Worm (Caenorhabditis elegans): Measurements from ENCODE around the gene Y97E10AR.1.
A peak's percentile ranks its signal among the peaks of the same experiment; 100 is the strongest.

DNA sequence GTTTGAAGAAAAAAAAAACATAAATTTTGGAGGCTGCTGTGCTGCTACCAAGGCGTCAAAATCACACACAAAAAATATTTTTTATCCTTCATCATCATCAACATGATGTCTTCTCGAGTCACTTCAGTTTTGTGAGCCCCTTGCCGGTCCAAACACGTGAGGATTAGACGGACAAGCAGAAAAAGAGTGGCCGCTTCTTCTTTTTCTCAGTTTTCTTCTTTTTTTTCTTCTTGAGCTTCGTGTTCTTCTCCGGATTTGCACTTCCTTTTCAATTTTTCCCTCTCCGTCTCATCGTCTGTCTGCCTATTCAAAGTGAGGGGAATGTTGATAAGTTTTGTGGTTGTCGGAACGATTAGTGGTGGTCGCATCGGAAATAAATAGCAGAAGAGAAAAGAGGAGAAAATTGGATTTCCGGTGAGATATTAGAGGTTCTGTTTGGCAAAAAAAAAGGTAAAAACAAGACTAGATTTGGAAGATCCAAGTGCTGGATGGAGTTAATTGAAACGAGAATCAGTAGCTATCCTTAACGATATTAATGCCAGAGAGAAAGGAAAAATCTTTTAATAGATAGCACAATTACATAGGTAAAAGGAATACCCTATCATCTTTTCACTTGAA lies 20.8 kb upstream of the Y97E10AR.1 start:
- TF ChIP-seq daf-19 (GFP tag; conservative IDR thresholded peaks at IDR 0.05): no peak
- TF ChIP-seq nhr-11 (tag; optimal IDR thresholded peaks at IDR 0.05): peak; percentile 29
- TF ChIP-seq fkh-10 (GFP tag; optimal IDR thresholded peaks at IDR 0.05): peak; percentile 26
- no peak for TF ChIP-seq dve-1 (tag; optimal IDR thresholded peaks at IDR 0.05; ENCODE audit: insufficient read depth)
- TF ChIP-seq ama-1 (optimal IDR thresholded peaks at IDR 0.05): no peak
- no peak for TF ChIP-seq skn-1 (tag; optimal IDR thresholded peaks at IDR 0.05)
- TF ChIP-seq ztf-11 (tag; optimal IDR thresholded peaks at IDR 0.05): no peak
- TF ChIP-seq hmg-1.1 (GFP tag; IDR thresholded peaks at IDR 0.05): 0 out of 2 replicates have a peak, but pooled peaks have one; percentile 58
- TF ChIP-seq F26F4.8 (GFP tag; conservative IDR thresholded peaks at IDR 0.05): no peak
- no peak for TF ChIP-seq T20F7.1 (GFP tag; optimal IDR thresholded peaks at IDR 0.05)
- TF ChIP-seq daf-8 (GFP tag; IDR thresholded peaks at IDR 0.05): no peak
- no peak for TF ChIP-seq nhr-237 (tag; optimal IDR thresholded peaks at IDR 0.05)
